Fruit fly (Drosophila melanogaster) whole organism, wandering third instar larva: Measurements from ENCODE around the gene Mic26-27.
A peak's percentile ranks its signal among the peaks of the same experiment; 100 is the strongest.

Source experiments
- Dif ChIP-seq: fragments of 200-275, 200-300 bp; sonication (Bioruptor generic); optimal IDR thresholded peaks from 2 replicates; lab custom pipeline; 2018; ENCODE audit warnings: missing biosample characterization, missing genetic modification characterization; ENCODE audit not compliant: partially characterized antibody
- h ChIP-seq: fragments of 200-800 bp; sonication (Bioruptor generic); optimal IDR thresholded peaks from 3 replicates; lab custom pipeline; 2016; ENCODE audit warnings: missing biosample characterization, mild to moderate bottlenecking, missing genetic modification characterization
- usp ChIP-seq: fragments of >200 bp; optimal IDR thresholded peaks from 2 replicates; lab custom pipeline; 2017; ENCODE audit warnings: missing biosample characterization, missing genetic modification characterization

- no peak for TF ChIP-seq usp (GFP tag; lab: Kevin White, UChicago)
- TF ChIP-seq h (GFP tag; lab: Kevin White, UChicago) = peak; percentile 60
- peak; percentile 100 for TF ChIP-seq Dif (GFP tag; lab: Kevin White, UChicago)
Measured at dm6 chr3R:16146632-16147453, at the start of gene Mic26-27, which contains the start of gene CG5916.
